Worm (Caenorhabditis elegans) whole organism, young adult: ENCODE results near the gene T22C8.3.
A peak's percentile ranks its signal among the peaks of the same experiment; 100 is the strongest.

ENCODE experiments used
- B0336.3 ChIP-seq: fragments of 200-800 bp; sonication (Bioruptor generic); IDR thresholded peaks from 2 replicates; pipeline ENCODE4 v1.3.6; 2022; ENCODE audit warnings: missing genetic modification characterization, missing compliant biosample characterization
- K12H6.12 ChIP-seq: fragments of 200-800 bp; sonication (Bioruptor generic); optimal IDR thresholded peaks from 2 replicates; lab custom pipeline; 2018; ENCODE audit warnings: mild to moderate bottlenecking, missing genetic modification characterization, missing compliant biosample characterization
- efl-1 ChIP-seq: fragments of 150-350 bp; optimal IDR thresholded peaks from 2 replicates; lab custom pipeline; 2014; ENCODE audit warnings: missing biosample characterization, missing genetic modification reagents, missing genetic modification characterization
- lin-35 ChIP-seq, 3 experiments: fragments of 150-350 bp in 2 of 3; sonication (generic microtip) in 1 of 3; optimal IDR thresholded peaks; 2 replicates each; lab custom pipeline; 2014 to 2018; ENCODE audit warnings: missing biosample characterization in 3 of 3, missing genetic modification characterization in 3 of 3, missing genetic modification reagents in 3 of 3
- nhr-80 ChIP-seq: sonication (generic microtip); optimal IDR thresholded peaks from 2 replicates; lab custom pipeline; 2016; ENCODE audit warnings: missing genetic modification characterization, missing compliant biosample characterization
- nhr-90 ChIP-seq: sonication (generic microtip); optimal IDR thresholded peaks from 2 replicates; lab custom pipeline; 2016; ENCODE audit warnings: missing genotype, mild to moderate bottlenecking, missing genetic modification characterization, missing compliant biosample characterization
- pha-4 ChIP-seq: fragments of 150-350 bp; sonication (generic microtip); optimal IDR thresholded peaks from 2 replicates; lab custom pipeline; 2014; ENCODE audit warnings: missing biosample characterization, missing genetic modification reagents, missing genetic modification characterization
- snpc-4 ChIP-seq, 5 experiments: fragments of 150-350 bp in 1 of 5; sonication (generic microtip) in 4 of 5; optimal IDR thresholded peaks; 2 replicates each; lab custom pipeline; 2014 to 2018; ENCODE audit warnings: missing genetic modification characterization in 5 of 5, missing biosample characterization in 3 of 5, antibody characterized with exemption in 2 of 5, mild to moderate bottlenecking in 2 of 5, missing compliant biosample characterization in 2 of 5, missing genotype in 2 of 5, moderate library complexity in 2 of 5, missing genetic modification reagents in 1 of 5
- unc-62 ChIP-seq: fragments of 150-350 bp; optimal IDR thresholded peaks from 2 replicates; lab custom pipeline; 2014; ENCODE audit warnings: missing biosample characterization, missing genetic modification reagents, missing genetic modification characterization
- ztf-22 ChIP-seq: fragments of 200-800 bp; sonication (Bioruptor generic); optimal IDR thresholded peaks from 2 replicates; lab custom pipeline; 2018; ENCODE audit warnings: mild to moderate bottlenecking, missing genetic modification characterization, moderate library complexity, missing compliant biosample characterization
- ztf-6 ChIP-seq: fragments of 200-800 bp; sonication (Bioruptor generic); IDR thresholded peaks from 2 replicates; pipeline ENCODE4 v1.3.6; 2022; ENCODE audit warnings: missing genetic modification reagents, missing genetic modification characterization, missing compliant biosample characterization

- TF ChIP-seq efl-1 (GFP tag; lab: Kevin White, UChicago) (no peak), ztf-22 (GFP tag; lab: Kevin White, UChicago) (peak; percentile 23), pha-4 (tag; lab: Kevin White, UChicago) (no peak), ztf-6 (GFP tag; lab: Robert Waterston, UW) (no peak), nhr-80 (tag; lab: Kevin White, UChicago) (peak; percentile 99), unc-62 (GFP tag; lab: Kevin White, UChicago) (no peak), nhr-90 (tag; lab: Kevin White, UChicago) (no peak), lin-35 (GFP tag; optimal IDR thresholded peaks at IDR 0.05; lab: Kevin White, UChicago) (no peak), K12H6.12 (tag; lab: Kevin White, UChicago) (no peak), B0336.3 (GFP tag; lab: Robert Waterston, UW) (no peak), snpc-4 (GFP tag; optimal IDR thresholded peaks at IDR 0.05; lab: Kevin White, UChicago) (no peak), snpc-4 (tag; optimal IDR thresholded peaks at IDR 0.05; lab: Kevin White, UChicago) (no peak)
Observed at ce11 chrII:8625163-8625562, 3.4 kb upstream of the T22C8.3 start, which contains the start of gene sptf-2.
